Fruit fly (Drosophila melanogaster) whole organism, embryonic: Measurements from ENCODE around the gene sra.

Source experiments
- CG15696 ChIP-seq: fragments of 200-800 bp; sonication (Bioruptor generic); optimal IDR thresholded peaks from 2 replicates; lab custom pipeline; 2019; ENCODE audit warnings: missing biosample characterization, mild to moderate bottlenecking, missing genetic modification characterization, moderate library complexity
- CG3281 ChIP-seq: fragments of 200-800 bp; sonication (Bioruptor generic); optimal IDR thresholded peaks from 3 replicates; lab custom pipeline; 2017; ENCODE audit warnings: missing biosample characterization, mild to moderate bottlenecking, missing genetic modification characterization
- CG6813 ChIP-seq: fragments of 200-800 bp; sonication (Bioruptor generic); optimal IDR thresholded peaks from 2 replicates; lab custom pipeline; 2017; ENCODE audit warnings: missing biosample characterization, missing genetic modification characterization, mild to moderate bottlenecking, moderate library complexity, missing genetic modification reagents
- CG9609 ChIP-seq: fragments of 200-800 bp; sonication (Bioruptor generic); optimal IDR thresholded peaks from 3 replicates; lab custom pipeline; 2016; ENCODE audit warnings: missing biosample characterization, missing genetic modification characterization
- NK7.1 ChIP-seq: fragments of 200-800 bp; sonication (Bioruptor generic); optimal IDR thresholded peaks from 3 replicates; lab custom pipeline; 2016; ENCODE audit warnings: missing biosample characterization, missing genetic modification characterization
- fu2 ChIP-seq: fragments of 200-800 bp; sonication (Bioruptor generic); optimal IDR thresholded peaks from 2 replicates; lab custom pipeline; 2016; ENCODE audit warnings: missing biosample characterization, missing genetic modification characterization
- salm ChIP-seq: fragments of 200-800 bp; sonication (Bioruptor generic); optimal IDR thresholded peaks from 2 replicates; lab custom pipeline; 2018; ENCODE audit warnings: missing biosample characterization, mild to moderate bottlenecking, missing genetic modification characterization
- sqz ChIP-seq: fragments of 200-800 bp; sonication (Bioruptor generic); optimal IDR thresholded peaks from 3 replicates; lab custom pipeline; 2018; ENCODE audit warnings: missing biosample characterization, mild to moderate bottlenecking, missing genetic modification characterization
- ttk ChIP-seq: fragments of 200-800 bp; sonication (Bioruptor generic); IDR thresholded peaks from 2 replicates; pipeline ENCODE4 v2.1.2; 2022; ENCODE audit warnings: missing biosample characterization, missing genetic modification characterization
- tup ChIP-seq: fragments of 200-800 bp; sonication (Bioruptor generic); optimal IDR thresholded peaks from 2 replicates; lab custom pipeline; 2016; ENCODE audit warnings: missing biosample characterization, mild to moderate bottlenecking, missing genetic modification characterization, moderate library complexity

DNA sequence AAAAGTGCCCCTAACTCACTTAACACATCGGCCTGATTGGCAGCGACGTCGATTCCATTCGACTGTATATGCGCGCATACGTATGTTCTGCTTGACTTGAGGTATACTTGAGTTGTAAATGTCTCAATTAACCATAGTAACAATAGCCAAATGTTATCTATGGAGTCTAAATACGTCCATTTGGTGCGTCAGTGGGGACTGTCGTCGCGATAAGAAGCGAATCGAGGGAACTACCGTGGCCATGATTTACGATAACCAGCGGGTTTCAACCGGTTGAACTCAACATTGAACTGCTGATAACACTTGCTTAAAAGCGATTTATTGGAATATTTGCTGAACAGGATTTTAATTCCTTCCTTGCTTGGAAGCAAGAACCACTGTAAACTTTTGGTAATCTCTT lies 4.0 kb downstream of the sra start:
- no peak for TF ChIP-seq NK7.1 (GFP tag; lab: Kevin White, UChicago)
- TF ChIP-seq CG3281 (GFP tag; lab: Kevin White, UChicago), result no peak
- no peak for TF ChIP-seq CG15696 (tag; lab: Kevin White, UChicago)
- no peak for TF ChIP-seq CG6813 (GFP tag; lab: Kevin White, UChicago)
- TF ChIP-seq ttk (GFP tag; lab: Robert Waterston, UW), result no peak
- TF ChIP-seq CG9609 (GFP tag; lab: Kevin White, UChicago), result no peak
- TF ChIP-seq sqz (GFP tag; lab: Kevin White, UChicago), result no peak
- no peak for TF ChIP-seq fu2 (GFP tag; lab: Kevin White, UChicago)
- TF ChIP-seq tup (GFP tag; lab: Kevin White, UChicago), result no peak
- TF ChIP-seq salm (tag; lab: Kevin White, UChicago), result no peak
